Fruit fly (Drosophila melanogaster) whole organism, prepupa: Measurements from ENCODE around the gene CG7149.

Experiments used
- Blimp-1 ChIP-seq: fragments of 200-800 bp; sonication (Bioruptor generic); optimal IDR thresholded peaks from 3 replicates; lab custom pipeline; 2017; ENCODE audit warnings: missing biosample characterization, missing genetic modification characterization, mild to moderate bottlenecking, moderate library complexity, missing genetic modification reagents
- CG11294 ChIP-seq: fragments of 200-800 bp; sonication (Bioruptor generic); IDR thresholded peaks from 2 replicates; pipeline ENCODE4 v1.3.6; 2022; ENCODE audit warnings: missing biosample characterization, missing genetic modification characterization
- CG11902 ChIP-seq: fragments of 200-800 bp; sonication (Bioruptor generic); optimal IDR thresholded peaks from 3 replicates; lab custom pipeline; 2016; ENCODE audit warnings: missing biosample characterization, missing genetic modification characterization
- CG15336 ChIP-seq: fragments of 200-800 bp; sonication (Bioruptor generic); IDR thresholded peaks from 2 replicates; pipeline ENCODE4 v1.3.6; 2022; ENCODE audit warnings: missing biosample characterization, missing genetic modification characterization
- CG1621 ChIP-seq: fragments of 200-800 bp; sonication (Bioruptor generic); optimal IDR thresholded peaks from 3 replicates; lab custom pipeline; 2018; ENCODE audit warnings: missing biosample characterization, mild to moderate bottlenecking, missing genetic modification characterization
- CG34406 ChIP-seq: fragments of 200-800 bp; sonication (Bioruptor generic); optimal IDR thresholded peaks from 3 replicates; lab custom pipeline; 2016; ENCODE audit warnings: missing biosample characterization, missing genetic modification characterization
- CG4318 ChIP-seq: fragments of 200-800 bp; sonication (Bioruptor generic); optimal IDR thresholded peaks from 3 replicates; lab custom pipeline; 2017; ENCODE audit warnings: missing biosample characterization, mild to moderate bottlenecking, missing genetic modification characterization
- Eip78C ChIP-seq: fragments of 200-800 bp; sonication (Bioruptor generic); peaks from one replicate; lab custom pipeline; 2016; ENCODE audit warnings: missing biosample characterization, missing genetic modification characterization
- Ets96B ChIP-seq: fragments of 200-800 bp; optimal IDR thresholded peaks from 2 replicates; lab custom pipeline; 2019; ENCODE audit warnings: missing biosample characterization, mild to moderate bottlenecking, missing genetic modification characterization, moderate library complexity
- Gug ChIP-seq: fragments of 200-800 bp; sonication (Bioruptor generic); IDR thresholded peaks from 2 replicates; pipeline ENCODE4 v1.3.6; 2022; ENCODE audit warnings: missing biosample characterization, missing genetic modification characterization
- Hr38 ChIP-seq: sonication (Bioruptor generic); optimal IDR thresholded peaks from 2 replicates; lab custom pipeline; 2016; ENCODE audit warnings: missing biosample characterization, missing genetic modification characterization
- dsx ChIP-seq: fragments of 200-800 bp; optimal IDR thresholded peaks from 3 replicates; lab custom pipeline; 2019; ENCODE audit warnings: missing biosample characterization, mild to moderate bottlenecking, missing genetic modification characterization, moderate library complexity; ENCODE audit not compliant: poor library complexity, severe bottlenecking
- net ChIP-seq: fragments of 200-800 bp; sonication (Bioruptor generic); optimal IDR thresholded peaks from 3 replicates; lab custom pipeline; 2016; ENCODE audit warnings: missing biosample characterization, missing genetic modification characterization
- topi ChIP-seq: fragments of 200-800 bp; sonication (Bioruptor generic); optimal IDR thresholded peaks from 3 replicates; lab custom pipeline; 2016; ENCODE audit warnings: missing biosample characterization, missing genetic modification characterization

- TF ChIP-seq CG11902 (no peak), Blimp-1 (no peak), Eip78C (no peak), Ets96B (no peak), CG34406 (GFP tag; lab: Kevin White, UChicago) (no peak), Hr38 (GFP tag; lab: Kevin White, UChicago) (no peak), CG4318 (no peak), net (no peak), CG1621 (no peak), topi (no peak), CG11294 (GFP tag; lab: Robert Waterston, UW) (no peak), Gug (GFP tag; lab: Robert Waterston, UW) (no peak), CG15336 (no peak), dsx (GFP tag; lab: Kevin White, UChicago) (no peak)
Measured at dm6 chr2L:7794689-7795475, 4.5 kb upstream of the CG7149 start.
